Worm (Caenorhabditis elegans): ENCODE data around the gene com-1.

com-1 gene

DNA sequence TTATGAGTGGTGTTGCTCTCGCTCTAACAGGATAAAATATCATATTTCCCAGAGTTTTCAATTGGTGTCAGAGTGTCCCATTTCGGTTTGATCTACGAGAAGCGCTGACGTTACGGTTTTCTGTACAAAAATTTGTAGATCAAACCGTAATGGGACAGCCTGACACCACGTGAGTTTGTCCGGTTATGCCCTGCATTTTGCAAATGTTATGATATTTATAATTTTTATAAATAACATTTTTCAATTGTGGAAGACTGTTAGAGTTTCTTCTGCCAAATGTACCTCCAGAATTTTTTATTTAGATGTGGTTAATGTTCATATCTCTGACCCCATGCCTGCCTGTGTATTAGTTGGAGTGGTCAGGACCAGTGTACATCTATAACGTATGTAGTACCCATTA, 1.9 kb upstream of the com-1 start, which contains the start of gene fbxb-87:
fbxb-87 (plus strand) TSS at position 301 of the 400 bp plus-strand sequence.
- TF ChIP-seq mbf-1 (tag; optimal IDR thresholded peaks at IDR 0.05) (no peak), nhr-129 (tag; optimal IDR thresholded peaks at IDR 0.05) (no peak), ztf-4 (tag; optimal IDR thresholded peaks at IDR 0.05) (no peak), sem-4 (tag; optimal IDR thresholded peaks at IDR 0.05) (no peak), snpc-4 (tag; optimal IDR thresholded peaks at IDR 0.05) (no peak), ztf-1 (GFP tag; conservative IDR thresholded peaks at IDR 0.05) (no peak), peb-1 (tag; optimal IDR thresholded peaks at IDR 0.05) (no peak), Y55F3AM.14 (GFP tag; optimal IDR thresholded peaks at IDR 0.05) (no peak), ztf-11 (tag; optimal IDR thresholded peaks at IDR 0.05) (no peak), sma-3 (GFP tag; optimal IDR thresholded peaks at IDR 0.05) (no peak), gmeb-1 (tag; optimal IDR thresholded peaks at IDR 0.05) (no peak), crh-2 (tag; optimal IDR thresholded peaks at IDR 0.05) (no peak), lin-39 (tag; optimal IDR thresholded peaks at IDR 0.05) (no peak), C34F6.9 (tag; optimal IDR thresholded peaks at IDR 0.05) (no peak), nhr-25 (tag; optimal IDR thresholded peaks at IDR 0.05) (no peak), nhr-237 (tag; optimal IDR thresholded peaks at IDR 0.05) (no peak), nhr-77 (tag; optimal IDR thresholded peaks at IDR 0.05) (no peak), ama-1 (optimal IDR thresholded peaks at IDR 0.05) (no peak), zag-1 (tag; optimal IDR thresholded peaks at IDR 0.05) (no peak)

DNA sequence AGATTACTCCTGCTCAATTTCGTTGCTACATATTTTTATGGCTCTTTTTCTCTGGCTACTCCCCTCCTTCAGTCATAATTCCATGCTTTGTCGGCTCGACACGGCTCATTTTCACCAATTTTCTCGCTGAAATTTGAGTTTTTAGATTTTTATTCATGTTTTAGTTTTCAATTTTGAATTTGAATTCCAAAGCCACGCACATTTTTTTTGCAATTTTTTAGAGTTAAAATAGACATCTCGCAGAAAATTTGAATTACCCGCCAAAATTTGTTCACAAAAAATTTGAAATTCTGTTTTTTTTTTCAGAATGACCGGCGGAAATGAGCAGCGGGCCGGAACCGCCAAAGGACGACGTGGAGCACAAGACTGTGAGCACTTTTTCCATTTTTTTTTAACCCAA, 6.2 kb downstream of the com-1 start, which contains the start of gene unc-119:
unc-119 (plus strand) TSS at position 301 of the 400 bp plus-strand sequence.
- TF ChIP-seq sma-3 (GFP tag; optimal IDR thresholded peaks at IDR 0.05) (no peak), ama-1 (optimal IDR thresholded peaks at IDR 0.05) (no peak), crh-2 (tag; optimal IDR thresholded peaks at IDR 0.05) (no peak)

DNA sequence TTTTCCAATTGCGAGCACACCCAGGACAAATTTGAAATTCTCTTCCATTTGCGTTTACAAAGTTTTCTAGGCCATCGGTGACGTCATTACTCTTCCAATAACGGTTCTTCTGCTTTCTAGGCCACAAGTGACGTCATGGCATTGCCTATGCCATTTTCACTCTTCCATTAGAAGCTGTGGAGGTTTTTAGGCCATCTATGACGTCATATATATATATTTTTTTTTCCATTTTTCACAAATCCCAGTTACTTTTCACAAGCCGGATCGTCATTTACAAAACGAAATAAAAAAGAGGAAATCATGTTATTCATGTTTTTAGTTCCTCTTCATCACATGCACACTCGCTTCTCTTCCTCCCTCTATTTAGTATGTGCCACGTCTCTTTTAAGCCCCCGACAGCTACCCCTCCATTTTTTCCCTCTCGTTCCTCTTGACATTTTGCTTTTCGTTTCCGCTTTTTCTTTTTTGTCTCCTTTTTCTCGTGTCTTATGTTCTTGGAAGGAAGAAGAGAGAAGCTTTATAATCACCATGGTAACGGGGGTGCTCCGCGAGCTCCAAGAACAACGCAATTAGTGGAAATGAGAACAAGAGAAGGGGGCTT, 6.9 kb downstream of the com-1 start:
- peak; percentile 26 for TF ChIP-seq unc-55 (GFP tag; optimal IDR thresholded peaks at IDR 0.05)
- peak; percentile 65 for TF ChIP-seq C34F6.9 (tag; optimal IDR thresholded peaks at IDR 0.05)
- peak; percentile 19 for TF ChIP-seq nhr-21 (tag; optimal IDR thresholded peaks at IDR 0.05)
- TF ChIP-seq nhr-6 (tag; optimal IDR thresholded peaks at IDR 0.05) = peak; percentile 31
- peak; percentile 44 for TF ChIP-seq zag-1 (tag; optimal IDR thresholded peaks at IDR 0.05)
- peak; percentile 75 for TF ChIP-seq crh-2 (tag; optimal IDR thresholded peaks at IDR 0.05)
- TF ChIP-seq Y55F3AM.14 (GFP tag; optimal IDR thresholded peaks at IDR 0.05) = no peak
- peak; percentile 20 for TF ChIP-seq lin-11 (tag; optimal IDR thresholded peaks at IDR 0.05)
- no peak for TF ChIP-seq nhr-129 (tag; optimal IDR thresholded peaks at IDR 0.05)
- TF ChIP-seq mdl-1 (tag; optimal IDR thresholded peaks at IDR 0.05) = peak in 1 of 2 experiments; percentile 12
- TF ChIP-seq lsy-2 (tag; optimal IDR thresholded peaks at IDR 0.05) = peak in 1 of 2 experiments; percentile 52

DNA sequence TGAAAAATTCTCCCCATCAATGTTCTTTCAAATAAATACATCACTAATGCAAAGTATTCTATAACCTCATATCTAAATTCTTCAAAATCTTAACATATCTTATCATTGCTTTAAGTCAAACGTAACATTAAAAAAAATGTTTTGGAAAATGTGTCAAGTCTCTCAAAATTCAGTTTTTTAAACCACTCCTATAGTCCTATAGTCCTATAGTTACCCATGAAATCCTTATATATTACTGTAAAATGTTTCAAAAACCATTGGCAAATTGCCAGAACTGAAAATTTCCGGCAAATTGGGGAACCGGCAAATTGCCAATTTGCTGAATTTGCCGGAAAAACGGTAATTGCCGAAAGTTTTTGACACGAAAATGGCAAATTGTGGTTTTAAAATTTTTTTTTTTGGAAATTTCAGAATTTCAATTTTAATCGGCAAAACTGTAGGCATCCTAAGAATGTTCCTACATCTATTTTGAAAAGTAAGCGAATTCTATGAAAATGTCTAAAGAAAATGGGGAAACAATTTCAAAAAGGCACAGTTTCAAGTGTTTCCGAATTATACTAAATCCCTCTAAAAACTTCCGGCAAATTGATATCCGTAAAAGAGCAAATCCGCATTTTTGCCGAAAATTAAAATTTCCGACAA, 8.3 kb downstream of the com-1 start:
- TF ChIP-seq unc-55 (GFP tag; optimal IDR thresholded peaks at IDR 0.05) (no peak), nhr-12 (tag; optimal IDR thresholded peaks at IDR 0.05) (no peak), nhr-25 (tag; optimal IDR thresholded peaks at IDR 0.05) (peak; percentile 97), lin-39 (tag; optimal IDR thresholded peaks at IDR 0.05) (no peak), gmeb-1 (tag; optimal IDR thresholded peaks at IDR 0.05) (peak; percentile 13), elt-3 (tag; optimal IDR thresholded peaks at IDR 0.05) (no peak), ceh-16 (tag; optimal IDR thresholded peaks at IDR 0.05) (no peak)

DNA sequence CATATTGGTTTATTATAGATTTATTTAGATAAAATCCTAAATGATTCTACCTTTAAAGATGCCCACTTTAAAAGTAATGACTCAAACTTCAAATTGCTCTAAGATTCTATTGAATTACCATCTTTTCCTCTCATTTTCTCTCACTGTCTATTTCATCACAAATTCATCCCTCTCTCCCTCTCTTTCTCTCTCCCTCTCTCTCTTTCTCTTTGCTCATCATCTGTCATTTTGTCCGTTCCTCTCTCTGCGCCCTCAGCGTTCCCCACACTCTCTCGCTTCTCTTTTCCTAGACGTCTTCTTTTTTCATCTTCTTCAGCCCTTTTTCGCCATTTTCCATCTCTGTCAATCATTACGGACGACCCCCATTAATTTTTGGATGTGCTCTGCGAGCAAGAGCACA, 8.9 kb downstream of the com-1 start:
- TF ChIP-seq nhr-77 (tag; optimal IDR thresholded peaks at IDR 0.05) = no peak
- no peak for TF ChIP-seq skn-1 (tag; optimal IDR thresholded peaks at IDR 0.05)
- TF ChIP-seq egl-27 (tag; optimal IDR thresholded peaks at IDR 0.05) = no peak
- no peak for TF ChIP-seq nhr-237 (tag; optimal IDR thresholded peaks at IDR 0.05)
- no peak for TF ChIP-seq zag-1 (tag; optimal IDR thresholded peaks at IDR 0.05)
- no peak for TF ChIP-seq ztf-4 (tag; optimal IDR thresholded peaks at IDR 0.05)
- TF ChIP-seq nhr-129 (tag; optimal IDR thresholded peaks at IDR 0.05) = peak; percentile 23
- TF ChIP-seq snpc-4 (tag; optimal IDR thresholded peaks at IDR 0.05) = no peak
- peak; percentile 97 for TF ChIP-seq nhr-25 (tag; optimal IDR thresholded peaks at IDR 0.05)
- TF ChIP-seq Y55F3AM.14 (GFP tag; optimal IDR thresholded peaks at IDR 0.05) = no peak
- TF ChIP-seq blmp-1 (tag; optimal IDR thresholded peaks at IDR 0.05; ENCODE audit: insufficient read depth) = peak; percentile 35
- TF ChIP-seq C34F6.9 (tag; optimal IDR thresholded peaks at IDR 0.05) = peak; percentile 76
- TF ChIP-seq ceh-16 (tag; optimal IDR thresholded peaks at IDR 0.05) = no peak
- no peak for TF ChIP-seq R02D3.7 (tag; optimal IDR thresholded peaks at IDR 0.05)
- no peak for TF ChIP-seq aly-2 (tag; optimal IDR thresholded peaks at IDR 0.05)
- peak; percentile 53 for TF ChIP-seq sma-9 (GFP tag; optimal IDR thresholded peaks at IDR 0.05)
- no peak for TF ChIP-seq sma-9 (tag; optimal IDR thresholded peaks at IDR 0.05)
- no peak for TF ChIP-seq nhr-23 (tag; optimal IDR thresholded peaks at IDR 0.05)
- no peak for TF ChIP-seq sma-3 (GFP tag; optimal IDR thresholded peaks at IDR 0.05)
- TF ChIP-seq nhr-12 (tag; optimal IDR thresholded peaks at IDR 0.05) = no peak
- TF ChIP-seq unc-62 (GFP tag; optimal IDR thresholded peaks at IDR 0.05) = no peak
- TF ChIP-seq unc-39 (tag; optimal IDR thresholded peaks at IDR 0.05) = no peak
- no peak for TF ChIP-seq dmd-4 (tag; optimal IDR thresholded peaks at IDR 0.05)
- no peak for TF ChIP-seq nhr-21 (tag; optimal IDR thresholded peaks at IDR 0.05)
- peak; percentile 64 for TF ChIP-seq mab-5 (tag; optimal IDR thresholded peaks at IDR 0.05)
- TF ChIP-seq elt-3 (tag; optimal IDR thresholded peaks at IDR 0.05) = no peak
- no peak for TF ChIP-seq mdl-1 (tag; optimal IDR thresholded peaks at IDR 0.05)
- TF ChIP-seq F13H6.1 (tag; optimal IDR thresholded peaks at IDR 0.05) = peak; percentile 48
- TF ChIP-seq gmeb-1 (tag; optimal IDR thresholded peaks at IDR 0.05) = peak; percentile 91
